Worm (Caenorhabditis elegans) whole organism, early embryonic: ENCODE data around the gene fbxb-24.

ENCODE experiments used
- B0310.2 ChIP-seq: sonication (generic microtip); optimal IDR thresholded peaks from 2 replicates; lab custom pipeline; 2016; ENCODE audit warnings: mild to moderate bottlenecking, missing genetic modification characterization, missing compliant biosample characterization
- F13C5.2 ChIP-seq: sonication (generic microtip); optimal IDR thresholded peaks from 2 replicates; lab custom pipeline; 2017; ENCODE audit warnings: mild to moderate bottlenecking, missing genetic modification characterization, inconsistent platforms, missing compliant biosample characterization
- aly-1 ChIP-seq: sonication (generic microtip); optimal IDR thresholded peaks from 2 replicates; lab custom pipeline; 2016; ENCODE audit warnings: missing genetic modification characterization, missing compliant biosample characterization
- ama-1 ChIP-seq: fragments of 150-350 bp; optimal IDR thresholded peaks from 2 replicates; lab custom pipeline; 2014
- ceh-13 ChIP-seq: fragments of 200-800 bp; sonication (Bioruptor generic); optimal IDR thresholded peaks from 2 replicates; lab custom pipeline; 2018; ENCODE audit warnings: mild to moderate bottlenecking, missing genetic modification characterization, missing compliant biosample characterization
- ceh-36 ChIP-seq: sonication (generic microtip); optimal IDR thresholded peaks from 2 replicates; lab custom pipeline; 2016; ENCODE audit warnings: missing genetic modification characterization, inconsistent platforms, missing compliant biosample characterization
- ets-7 ChIP-seq: sonication (generic microtip); optimal IDR thresholded peaks from 2 replicates; lab custom pipeline; 2016; ENCODE audit warnings: missing genotype, missing genetic modification characterization, missing compliant biosample characterization
- flt-1 ChIP-seq: fragments of 200-800 bp; sonication (Bioruptor generic); IDR thresholded peaks from 2 replicates; pipeline ENCODE4 v1.3.6; 2022; ENCODE audit warnings: missing genetic modification characterization, missing compliant biosample characterization
- hmbx-1 ChIP-seq: sonication (generic microtip); optimal IDR thresholded peaks from 2 replicates; lab custom pipeline; 2016; ENCODE audit warnings: mild to moderate bottlenecking, missing genetic modification characterization, missing compliant biosample characterization
- hmg-4 ChIP-seq: fragments of 200-800 bp; sonication (Bioruptor generic); optimal IDR thresholded peaks from 2 replicates; lab custom pipeline; 2018; ENCODE audit warnings: mild to moderate bottlenecking, missing genetic modification characterization, missing compliant biosample characterization
- hnd-1 ChIP-seq: sonication (generic microtip); optimal IDR thresholded peaks from 2 replicates; lab custom pipeline; 2016; ENCODE audit warnings: missing genetic modification characterization, missing compliant biosample characterization
- pes-1 ChIP-seq: fragments of 200-800 bp; sonication (Bioruptor generic); IDR thresholded peaks from 2 replicates; pipeline ENCODE4 v1.3.6; 2022; ENCODE audit warnings: missing genetic modification reagents, missing genetic modification characterization, missing compliant biosample characterization
- scrt-1 ChIP-seq: fragments of 200-800 bp; sonication (Bioruptor generic); IDR thresholded peaks from 2 replicates; pipeline ENCODE4 v1.3.6; 2022; ENCODE audit warnings: missing genetic modification characterization, missing compliant biosample characterization
- sea-1 ChIP-seq: fragments of 200-800 bp; sonication (Bioruptor generic); conservative IDR thresholded peaks from 2 replicates; pipeline ENCODE4 v1.3.6; 2022; ENCODE audit warnings: missing genetic modification characterization, missing compliant biosample characterization
- tbx-11 ChIP-seq: fragments of 200-800 bp; sonication (Bioruptor generic); IDR thresholded peaks from 2 replicates; pipeline ENCODE4 v1.3.6; 2022; ENCODE audit warnings: missing genetic modification characterization, missing compliant biosample characterization
- tbx-37 ChIP-seq: fragments of 200-800 bp; sonication (Bioruptor generic); conservative IDR thresholded peaks from 2 replicates; pipeline ENCODE4 v1.3.6; 2022; ENCODE audit warnings: missing genetic modification reagents, missing genetic modification characterization, missing compliant biosample characterization
- tra-4 ChIP-seq: sonication (generic microtip); optimal IDR thresholded peaks from 2 replicates; lab custom pipeline; 2017; ENCODE audit warnings: missing genetic modification characterization, missing compliant biosample characterization

The fbxb-24 gene

ce11 chrIII:11896652-11897051 is 12.1 kb upstream of the fbxb-24 start:
- no peak for TF ChIP-seq hmg-4 (GFP tag; lab: Kevin White, UChicago)
- no peak for TF ChIP-seq ceh-36
- no peak for TF ChIP-seq tbx-11
- no peak for TF ChIP-seq ets-7 (tag; lab: Kevin White, UChicago)
- no peak for TF ChIP-seq tra-4 (tag; lab: Kevin White, UChicago)
- TF ChIP-seq ceh-13 (GFP tag; lab: Kevin White, UChicago): no peak
- no peak for TF ChIP-seq flt-1
- no peak for TF ChIP-seq hmbx-1
- TF ChIP-seq B0310.2 (tag; lab: Kevin White, UChicago): no peak
- TF ChIP-seq pes-1: no peak
- TF ChIP-seq aly-1: no peak
- TF ChIP-seq F13C5.2 (tag; lab: Kevin White, UChicago): no peak
- TF ChIP-seq scrt-1 (GFP tag; lab: Robert Waterston, UW): no peak

ce11 chrIII:11898169-11898568 is 10.6 kb upstream of the fbxb-24 start, which contains the start of gene tsen-2:
Gene tsen-2, minus strand, starts transcription at chrIII:11898269.
- no peak for TF ChIP-seq ets-7 (tag; lab: Kevin White, UChicago)
- TF ChIP-seq flt-1: no peak
- no peak for TF ChIP-seq hmbx-1
- TF ChIP-seq hmg-4 (GFP tag; lab: Kevin White, UChicago): no peak
- TF ChIP-seq tbx-11: no peak
- no peak for TF ChIP-seq sea-1 (GFP tag; lab: Robert Waterston, UW)
- no peak for TF ChIP-seq scrt-1 (GFP tag; lab: Robert Waterston, UW)
- TF ChIP-seq B0310.2 (tag; lab: Kevin White, UChicago): no peak
- TF ChIP-seq pes-1: no peak
- TF ChIP-seq hnd-1 (tag; lab: Kevin White, UChicago): no peak
- TF ChIP-seq tbx-37 (GFP tag; lab: Robert Waterston, UW): no peak
- TF ChIP-seq F13C5.2 (tag; lab: Kevin White, UChicago): no peak
- no peak for TF ChIP-seq ceh-36

DNA sequence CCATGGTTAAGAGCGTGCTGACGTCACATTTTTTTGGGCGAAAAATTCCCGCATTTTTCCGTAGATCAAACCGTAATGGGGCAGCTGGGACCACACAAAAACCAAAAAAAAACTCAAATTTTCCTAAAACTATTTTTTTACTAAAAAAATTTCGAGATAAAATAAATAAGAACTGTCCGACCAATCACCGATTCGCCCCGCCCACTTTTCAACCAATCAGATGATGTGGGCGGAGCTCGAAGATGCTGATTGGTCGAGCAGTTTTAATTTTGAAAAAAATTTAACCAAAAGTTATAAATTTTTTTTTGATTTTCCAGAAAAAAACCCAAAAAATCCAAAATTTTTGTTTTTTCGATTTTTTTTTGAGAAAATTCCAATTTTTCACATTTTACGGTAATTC is 8.7 kb upstream of the fbxb-24 start:
- TF ChIP-seq aly-1: no peak
- no peak for TF ChIP-seq flt-1
- no peak for TF ChIP-seq sea-1 (GFP tag; lab: Robert Waterston, UW)
- no peak for TF ChIP-seq hmg-4 (GFP tag; lab: Kevin White, UChicago)
- TF ChIP-seq hmbx-1: no peak
- TF ChIP-seq hnd-1 (tag; lab: Kevin White, UChicago): no peak

ce11 chrIII:11902782-11903181 is 6.0 kb upstream of the fbxb-24 start:
- TF ChIP-seq F13C5.2 (tag; lab: Kevin White, UChicago) (no peak), ets-7 (tag; lab: Kevin White, UChicago) (no peak), aly-1 (no peak), tbx-37 (GFP tag; lab: Robert Waterston, UW) (no peak), scrt-1 (GFP tag; lab: Robert Waterston, UW) (no peak), flt-1 (no peak), hmg-4 (GFP tag; lab: Kevin White, UChicago) (no peak), ceh-13 (GFP tag; lab: Kevin White, UChicago) (no peak)

DNA sequence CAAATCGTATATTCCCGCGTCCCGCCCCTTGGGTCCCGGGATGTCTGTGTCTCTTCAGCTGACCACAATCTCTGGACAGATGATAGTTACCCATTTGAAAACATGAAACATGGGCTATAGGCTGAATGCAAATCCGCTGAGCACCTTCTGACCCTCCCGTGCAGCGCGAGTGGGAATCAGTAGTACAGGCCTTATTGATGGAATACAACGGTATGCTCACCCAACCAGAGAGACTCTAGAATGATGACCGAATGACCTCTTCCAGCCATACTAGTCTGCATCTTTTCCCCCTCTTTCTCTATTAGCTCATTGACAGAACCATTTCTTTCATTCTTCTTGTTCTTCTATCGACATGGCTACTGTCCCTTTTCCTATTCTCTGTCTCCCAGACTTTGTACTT is 1.6 kb upstream of the fbxb-24 start, which contains the start of gene sdz-33:
TSS of gene sdz-33 (plus strand) at position 301 of the 400 bp plus-strand sequence.
- TF ChIP-seq pes-1 (no peak), hmbx-1 (no peak), ets-7 (tag; lab: Kevin White, UChicago) (no peak)

- no peak for TF ChIP-seq ceh-36
- no peak for TF ChIP-seq hnd-1 (tag; lab: Kevin White, UChicago)
- no peak for TF ChIP-seq hmbx-1
- TF ChIP-seq ceh-13 (GFP tag; lab: Kevin White, UChicago): no peak
- TF ChIP-seq tbx-11: no peak
- TF ChIP-seq F13C5.2 (tag; lab: Kevin White, UChicago): no peak
- no peak for TF ChIP-seq pes-1
- TF ChIP-seq aly-1: no peak
- no peak for TF ChIP-seq flt-1
- no peak for TF ChIP-seq tra-4 (tag; lab: Kevin White, UChicago)
- no peak for TF ChIP-seq ama-1 (lab: Kevin White, UChicago)
- no peak for TF ChIP-seq sea-1 (GFP tag; lab: Robert Waterston, UW)
- no peak for TF ChIP-seq tbx-37 (GFP tag; lab: Robert Waterston, UW)
- TF ChIP-seq scrt-1 (GFP tag; lab: Robert Waterston, UW): no peak
- no peak for TF ChIP-seq hmg-4 (GFP tag; lab: Kevin White, UChicago)
- no peak for TF ChIP-seq B0310.2 (tag; lab: Kevin White, UChicago)
- no peak for TF ChIP-seq ets-7 (tag; lab: Kevin White, UChicago)
Measured at ce11 chrIII:11909778-11910177, 1.0 kb downstream of the fbxb-24 start, which contains the start of gene faah-4. Gene faah-4, minus strand, starts transcription at chrIII:11909878.

DNA sequence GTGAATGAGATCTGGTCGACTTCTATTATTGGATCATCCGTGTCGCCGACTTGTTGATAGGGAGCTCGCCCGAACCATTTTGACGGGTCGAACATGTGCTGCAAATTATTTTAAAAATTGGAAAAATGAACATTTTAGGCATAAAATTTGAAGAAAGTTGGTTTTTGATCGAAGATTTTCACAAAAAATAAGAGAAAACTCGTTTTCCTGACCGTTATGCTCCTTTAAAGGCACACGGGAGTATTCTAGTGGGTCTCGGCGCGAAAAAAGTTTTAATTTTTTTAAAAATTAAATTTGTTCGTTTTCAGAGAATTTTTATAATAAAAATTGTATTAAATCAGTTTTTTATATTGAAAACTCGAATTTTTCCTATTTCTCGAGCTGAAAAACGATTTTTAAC is 5.5 kb downstream of the fbxb-24 start, which contains the start of gene Y56A3A.16:
TSS of gene Y56A3A.16 (minus strand) at position 101 of the 400 bp plus-strand sequence.
- TF ChIP-seq hnd-1 (tag; lab: Kevin White, UChicago): no peak
- no peak for TF ChIP-seq hmbx-1
- TF ChIP-seq tbx-11: no peak
- TF ChIP-seq aly-1: no peak
- TF ChIP-seq tra-4 (tag; lab: Kevin White, UChicago): no peak
- TF ChIP-seq ceh-36: no peak
- TF ChIP-seq tbx-37 (GFP tag; lab: Robert Waterston, UW): no peak
- TF ChIP-seq ceh-13 (GFP tag; lab: Kevin White, UChicago): no peak
- TF ChIP-seq ama-1 (lab: Kevin White, UChicago): no peak
- TF ChIP-seq flt-1: no peak
- no peak for TF ChIP-seq pes-1
- no peak for TF ChIP-seq ets-7 (tag; lab: Kevin White, UChicago)

ce11 chrIII:11915666-11916065 is 6.9 kb downstream of the fbxb-24 start, which contains the start of the genes ndab-1 and npp-16:
Gene ndab-1, minus strand, starts transcription at chrIII:11915712.
Gene npp-16, plus strand, starts transcription at chrIII:11915928.
- 0 out of 2 replicates have a peak, but pooled peaks have one; percentile 16 for TF ChIP-seq pes-1
- no peak for TF ChIP-seq tra-4 (tag; lab: Kevin White, UChicago)
- TF ChIP-seq flt-1: 0 out of 2 replicates have a peak, but pooled peaks have one; percentile 3
- TF ChIP-seq F13C5.2 (tag; lab: Kevin White, UChicago): peak; percentile 48
